Fruit fly (Drosophila melanogaster): ENCODE data around the gene Ttc26.

DNA sequence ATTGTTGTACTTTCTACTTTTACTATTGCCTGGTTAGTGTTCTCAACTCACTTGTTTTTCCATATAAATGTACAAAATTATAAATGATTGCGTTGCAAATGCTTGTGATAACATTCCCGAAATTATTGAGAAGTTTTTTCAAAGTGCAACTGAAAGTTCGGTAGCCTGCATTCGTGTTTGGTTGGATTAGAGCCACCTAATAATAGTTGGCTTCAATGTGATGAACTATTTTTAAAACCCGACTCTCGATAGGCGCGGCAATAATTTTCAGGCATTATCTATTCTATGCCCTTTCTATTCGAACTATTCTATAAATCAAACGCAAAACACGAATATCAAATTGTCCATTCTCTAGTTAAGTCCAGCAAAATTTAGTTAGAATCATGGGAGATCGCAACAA lies 14.0 kb downstream of the Ttc26 start, which contains the start of gene Uros2:
- TF ChIP-seq CTCF (optimal IDR thresholded peaks at IDR 0.05) (no peak), CG8478 (optimal IDR thresholded peaks at IDR 0.05) (no peak)
